ENCODE assay signal across 3 worm cellular contexts in genomic region chrV:9332611-9333315, ce11.
A peak's percentile ranks its signal among the peaks of the same experiment; 100 is the strongest.
TF ChIP-seq lines count a peak whose summit lies in the region.

No protein-coding gene starts in this region.

TF ChIP-seq in whole organism, L2 larva, 48 proteins besides CTCF, POLR2A, EP300 and RAD21:
- no peak for TF ChIP-seq ZK546.5 (tag; optimal IDR thresholded peaks at IDR 0.05; lab: Kevin White, UChicago)
- TF ChIP-seq zag-1 (tag; optimal IDR thresholded peaks at IDR 0.05; lab: Kevin White, UChicago), result no peak
- TF ChIP-seq mdl-1 (tag; optimal IDR thresholded peaks at IDR 0.05; lab: Kevin White, UChicago), result no peak
- TF ChIP-seq snpc-4 (tag; optimal IDR thresholded peaks at IDR 0.05; lab: Kevin White, UChicago), result no peak
- TF ChIP-seq sem-4 (tag; optimal IDR thresholded peaks at IDR 0.05; lab: Kevin White, UChicago), result no peak
- TF ChIP-seq Y55F3AM.14 (GFP tag; optimal IDR thresholded peaks at IDR 0.05; lab: Kevin White, UChicago), result no peak
- no peak for TF ChIP-seq R02D3.7 (tag; optimal IDR thresholded peaks at IDR 0.05; lab: Kevin White, UChicago)
- TF ChIP-seq nhr-23 (tag; optimal IDR thresholded peaks at IDR 0.05; lab: Kevin White, UChicago), result no peak
- TF ChIP-seq unc-55 (GFP tag; optimal IDR thresholded peaks at IDR 0.05; lab: Kevin White, UChicago), result no peak
- no peak for TF ChIP-seq nhr-237 (tag; optimal IDR thresholded peaks at IDR 0.05; lab: Kevin White, UChicago)
- TF ChIP-seq F13H6.1 (tag; optimal IDR thresholded peaks at IDR 0.05; lab: Kevin White, UChicago), result peak; percentile 48
- no peak for TF ChIP-seq nhr-11 (tag; optimal IDR thresholded peaks at IDR 0.05; lab: Kevin White, UChicago)
- TF ChIP-seq nhr-129 (tag; optimal IDR thresholded peaks at IDR 0.05; lab: Kevin White, UChicago), result peak; percentile 7
- TF ChIP-seq nhr-25 (tag; optimal IDR thresholded peaks at IDR 0.05; lab: Kevin White, UChicago), result no peak

TF ChIP-seq in whole organism, L3 larva, 47 proteins besides CTCF, POLR2A, EP300 and RAD21:
- peak; percentile 3 for TF ChIP-seq nfya-1 (tag; optimal IDR thresholded peaks at IDR 0.05; lab: Kevin White, UChicago; ENCODE audit: insufficient read depth)
- TF ChIP-seq pha-4 (tag; optimal IDR thresholded peaks at IDR 0.05; lab: Kevin White, UChicago), result peak; percentile 70
- no peak for TF ChIP-seq daf-12 (tag; optimal IDR thresholded peaks at IDR 0.05; lab: Kevin White, UChicago)
- TF ChIP-seq R02D3.7 (tag; optimal IDR thresholded peaks at IDR 0.05; lab: Kevin White, UChicago), result no peak
TF ChIP-seq in whole organism, L3 larva: peak in this region for 2.

TF ChIP-seq in whole organism, L4 larva, 104 proteins besides CTCF, POLR2A, EP300 and RAD21:
- peak; percentile 29 for TF ChIP-seq dmd-6 (GFP tag; IDR thresholded peaks at IDR 0.05; lab: Robert Waterston, UW)
- TF ChIP-seq aly-2 (tag; optimal IDR thresholded peaks at IDR 0.05; lab: Kevin White, UChicago), result no peak
- TF ChIP-seq F37D6.2 (tag; optimal IDR thresholded peaks at IDR 0.05; lab: Kevin White, UChicago), result no peak
- no peak for TF ChIP-seq pha-4 (GFP tag; IDR thresholded peaks at IDR 0.05; lab: Robert Waterston, UW)
- peak; percentile 77 for TF ChIP-seq pha-4 (tag; optimal IDR thresholded peaks at IDR 0.05; lab: Kevin White, UChicago)
- TF ChIP-seq nhr-28 (tag; optimal IDR thresholded peaks at IDR 0.05; lab: Kevin White, UChicago), result peak; percentile 3
- peak; percentile 20 for TF ChIP-seq nhr-11 (tag; optimal IDR thresholded peaks at IDR 0.05; lab: Kevin White, UChicago)
- TF ChIP-seq D1046.2 (GFP tag; IDR thresholded peaks at IDR 0.05; lab: Robert Waterston, UW), result no peak
- no peak for TF ChIP-seq daf-16 (GFP tag; optimal IDR thresholded peaks at IDR 0.05; lab: Kevin White, UChicago)
- TF ChIP-seq daf-16 (tag; optimal IDR thresholded peaks at IDR 0.05; lab: Kevin White, UChicago), result peak; percentile 40
- no peak for TF ChIP-seq Y5F2A.4 (GFP tag; optimal IDR thresholded peaks at IDR 0.05; lab: Kevin White, UChicago)
- peak; percentile 95 for TF ChIP-seq aha-1 (tag; lab: Kevin White, UChicago)
- no peak for TF ChIP-seq tra-1 (GFP tag; IDR thresholded peaks at IDR 0.05; lab: Robert Waterston, UW)
- peak in 1 of 2 experiments; percentile 37 for TF ChIP-seq unc-62 (GFP tag; optimal IDR thresholded peaks at IDR 0.05 in 1 of 2; lab: Kevin White, UChicago)
- TF ChIP-seq unc-62 (tag; optimal IDR thresholded peaks at IDR 0.05; lab: Kevin White, UChicago), result no peak

Comparison
In these comparisons a context has a peak if more than half of its experiments do, and no peak if none do; other contexts are left out.
1. Of the 23 proteins assayed by ChIP-seq in both whole organism, L4 larva and whole organism, L2 larva: peak only in whole organism, L4 larva: nhr-11; only in whole organism, L2 larva: none; in both: none; in neither: 21; mixed calls (peak in some experiments, not most) for 1.